Worm (Caenorhabditis elegans) whole organism, late embryonic: ENCODE results near the gene dhrr-1.
"Not testable (repeated sequence)": the region's sequence is repeated elsewhere in the genome, so short reads cannot be mapped to it uniquely, and the experiment has no call there.

Source experiments
- C08G9.2 ChIP-seq: sonication (generic microtip); optimal IDR thresholded peaks from 2 replicates; lab custom pipeline; 2016; ENCODE audit warnings: mild to moderate bottlenecking, missing genetic modification characterization, moderate library complexity, missing compliant biosample characterization
- F13H6.1 ChIP-seq: sonication (generic microtip); optimal IDR thresholded peaks from 2 replicates; lab custom pipeline; 2016; ENCODE audit warnings: missing genetic modification characterization, missing compliant biosample characterization
- K09A11.1 ChIP-seq: sonication (generic microtip); optimal IDR thresholded peaks from 2 replicates; lab custom pipeline; 2017; ENCODE audit warnings: antibody characterized with exemption, mild to moderate bottlenecking, missing genetic modification characterization, missing compliant biosample characterization; ENCODE audit not compliant: insufficient read depth
- T23F11.4 ChIP-seq: fragments of 200-800 bp; sonication (Bioruptor generic); optimal IDR thresholded peaks from 2 replicates; lab custom pipeline; 2018; ENCODE audit warnings: mild to moderate bottlenecking, missing genetic modification characterization, missing compliant biosample characterization
- Y22D7AL.16 ChIP-seq: sonication (generic microtip); optimal IDR thresholded peaks from 2 replicates; lab custom pipeline; 2016; ENCODE audit warnings: missing genetic modification characterization, missing compliant biosample characterization
- ahr-1 ChIP-seq: sonication (generic microtip); optimal IDR thresholded peaks from 2 replicates; lab custom pipeline; 2016; ENCODE audit warnings: missing genetic modification characterization, missing compliant biosample characterization
- ama-1 ChIP-seq: fragments of 150-350 bp; optimal IDR thresholded peaks from 2 replicates; lab custom pipeline; 2014
- ceh-18 ChIP-seq: sonication (generic microtip); optimal IDR thresholded peaks from 2 replicates; lab custom pipeline; 2016; ENCODE audit warnings: missing genetic modification characterization, missing compliant biosample characterization
- ceh-19 ChIP-seq: fragments of 200-800 bp; sonication (Bioruptor generic); optimal IDR thresholded peaks from 2 replicates; lab custom pipeline; 2018; ENCODE audit warnings: mild to moderate bottlenecking, missing genetic modification characterization, missing compliant biosample characterization
- ceh-2 ChIP-seq: sonication (generic microtip); optimal IDR thresholded peaks from 2 replicates; lab custom pipeline; 2016; ENCODE audit warnings: missing genotype, missing genetic modification characterization, missing compliant biosample characterization
- ceh-30 ChIP-seq: fragments of 150-350 bp; optimal IDR thresholded peaks from 2 replicates; lab custom pipeline; 2014; ENCODE audit warnings: missing biosample characterization, missing genetic modification characterization
- ceh-34 ChIP-seq: sonication (generic microtip); optimal IDR thresholded peaks from 2 replicates; lab custom pipeline; 2016; ENCODE audit warnings: mild to moderate bottlenecking, missing genetic modification characterization, missing compliant biosample characterization
- ceh-45 ChIP-seq: fragments of 200-800 bp; sonication (Bioruptor generic); IDR thresholded peaks from 2 replicates; pipeline ENCODE4 v1.3.6; 2022; ENCODE audit warnings: missing genetic modification reagents, missing genetic modification characterization, missing compliant biosample characterization
- ceh-48 ChIP-seq: sonication (generic microtip); optimal IDR thresholded peaks from 2 replicates; lab custom pipeline; 2016; ENCODE audit warnings: missing genetic modification characterization, inconsistent platforms, missing compliant biosample characterization
- dve-1 ChIP-seq: sonication (generic microtip); optimal IDR thresholded peaks from 2 replicates; lab custom pipeline; 2017; ENCODE audit warnings: antibody characterized with exemption, mild to moderate bottlenecking, missing genetic modification characterization, missing compliant biosample characterization
- elt-2 ChIP-seq: sonication (generic microtip); optimal IDR thresholded peaks from 2 replicates; lab custom pipeline; 2016; ENCODE audit warnings: missing genetic modification reagents, missing genetic modification characterization, missing compliant biosample characterization
- ets-4 ChIP-seq: sonication (generic microtip); optimal IDR thresholded peaks from 2 replicates; lab custom pipeline; 2016; ENCODE audit warnings: missing genetic modification characterization, missing compliant biosample characterization
- eyg-1 ChIP-seq: sonication (generic microtip); optimal IDR thresholded peaks from 2 replicates; lab custom pipeline; 2016; ENCODE audit warnings: missing genotype, missing genetic modification characterization, missing compliant biosample characterization
- fkh-10 ChIP-seq: fragments of 150-350 bp; optimal IDR thresholded peaks from 2 replicates; lab custom pipeline; 2014; ENCODE audit warnings: missing biosample characterization, missing genetic modification reagents, missing genetic modification characterization
- fkh-6 ChIP-seq: sonication (generic microtip); optimal IDR thresholded peaks from 2 replicates; lab custom pipeline; 2016; ENCODE audit warnings: missing genetic modification characterization, missing compliant biosample characterization
- lim-6 ChIP-seq: sonication (generic microtip); optimal IDR thresholded peaks from 2 replicates; lab custom pipeline; 2016; ENCODE audit warnings: missing genetic modification characterization, missing compliant biosample characterization
- nhr-232 ChIP-seq: sonication (generic microtip); optimal IDR thresholded peaks from 2 replicates; lab custom pipeline; 2016; ENCODE audit warnings: missing genetic modification characterization, missing compliant biosample characterization
- pat-9 ChIP-seq: fragments of 200-800 bp; sonication (Bioruptor generic); optimal IDR thresholded peaks from 2 replicates; lab custom pipeline; 2018; ENCODE audit warnings: mild to moderate bottlenecking, missing genetic modification characterization, moderate library complexity, missing compliant biosample characterization
- pax-1 ChIP-seq: fragments of 150-350 bp; optimal IDR thresholded peaks from 2 replicates; lab custom pipeline; 2014; ENCODE audit warnings: missing biosample characterization, missing genetic modification characterization
- pha-2 ChIP-seq: sonication (generic microtip); optimal IDR thresholded peaks from 2 replicates; lab custom pipeline; 2017; ENCODE audit warnings: mild to moderate bottlenecking, missing genetic modification characterization, missing compliant biosample characterization
- pqm-1 ChIP-seq: sonication (generic microtip); optimal IDR thresholded peaks from 2 replicates; lab custom pipeline; 2016; ENCODE audit warnings: missing genetic modification characterization, missing compliant biosample characterization
- pros-1 ChIP-seq: fragments of 150-350 bp; optimal IDR thresholded peaks from 2 replicates; lab custom pipeline; 2014; ENCODE audit warnings: missing biosample characterization, missing genetic modification reagents, missing genetic modification characterization
- ref-2 ChIP-seq: sonication (generic microtip); optimal IDR thresholded peaks from 2 replicates; lab custom pipeline; 2016; ENCODE audit warnings: missing genetic modification characterization, missing compliant biosample characterization
- syd-9 ChIP-seq: sonication (generic microtip); optimal IDR thresholded peaks from 2 replicates; lab custom pipeline; 2016; ENCODE audit warnings: mild to moderate bottlenecking, missing genetic modification characterization, moderate library complexity, missing compliant biosample characterization
- tbx-2 ChIP-seq: sonication (generic microtip); optimal IDR thresholded peaks from 2 replicates; lab custom pipeline; 2016; ENCODE audit warnings: missing genetic modification characterization, missing compliant biosample characterization
- unc-3 ChIP-seq, 2 experiments: fragments of 200-800 bp in 1 of 2; sonication (Bioruptor generic) in 1 of 2; sonication (generic microtip) in 1 of 2; conservative IDR thresholded peaks in 1 of 2; optimal IDR thresholded peaks in 1 of 2; 2 replicates each; pipeline versions ENCODE4 v1.3.6 to Lab custom; 2016 to 2022; ENCODE audit warnings: missing compliant biosample characterization in 2 of 2, missing genetic modification characterization in 2 of 2, missing genetic modification reagents in 1 of 2
- unc-42 ChIP-seq: sonication (generic microtip); optimal IDR thresholded peaks from 2 replicates; lab custom pipeline; 2016; ENCODE audit warnings: missing genotype, missing genetic modification characterization, missing compliant biosample characterization
- unc-55 ChIP-seq: sonication (generic microtip); optimal IDR thresholded peaks from 2 replicates; lab custom pipeline; 2017; ENCODE audit warnings: missing biosample characterization, missing genetic modification reagents, missing genetic modification characterization
- unc-86 ChIP-seq: sonication (generic microtip); optimal IDR thresholded peaks from 2 replicates; lab custom pipeline; 2016; ENCODE audit warnings: missing genetic modification characterization, missing compliant biosample characterization
- zip-5 ChIP-seq: sonication (generic microtip); optimal IDR thresholded peaks from 2 replicates; lab custom pipeline; 2016; ENCODE audit warnings: missing genetic modification characterization, missing compliant biosample characterization
- ztf-16 ChIP-seq: sonication (generic microtip); optimal IDR thresholded peaks from 2 replicates; lab custom pipeline; 2017; ENCODE audit warnings: missing genetic modification characterization, missing compliant biosample characterization

Gene dhrr-1

ce11 chrIII:8985965-8986364 is 41.5 kb downstream of the dhrr-1 start:
- TF ChIP-seq Y22D7AL.16 (no peak), tbx-2 (tag; lab: Kevin White, UChicago) (no peak), zip-5 (no peak), ceh-2 (no peak), ceh-30 (tag; lab: Kevin White, UChicago) (no peak), syd-9 (tag; lab: Kevin White, UChicago) (no peak), pros-1 (no peak), ztf-16 (tag; lab: Kevin White, UChicago) (no peak), ceh-18 (tag; lab: Kevin White, UChicago) (no peak), dve-1 (no peak), ets-4 (no peak), lim-6 (no peak), pat-9 (tag; lab: Kevin White, UChicago) (no peak), eyg-1 (tag; lab: Kevin White, UChicago) (no peak), unc-42 (no peak), F13H6.1 (no peak), fkh-10 (GFP tag; lab: Kevin White, UChicago) (no peak), K09A11.1 (tag; lab: Kevin White, UChicago) (no peak), fkh-6 (tag; lab: Kevin White, UChicago) (no peak)

ce11 chrIII:8986872-8987271 is 42.4 kb downstream of the dhrr-1 start:
- TF ChIP-seq ceh-34 (tag; lab: Kevin White, UChicago), result peak; percentile 25
- no peak for TF ChIP-seq syd-9 (tag; lab: Kevin White, UChicago)
- peak; percentile 32 for TF ChIP-seq elt-2 (tag; lab: Kevin White, UChicago)

ce11 chrIII:8988061-8988460 is 43.6 kb downstream of the dhrr-1 start:
- TF ChIP-seq fkh-10 (GFP tag; lab: Kevin White, UChicago) (no peak), nhr-232 (tag; lab: Kevin White, UChicago) (no peak), ceh-19 (GFP tag; lab: Kevin White, UChicago) (no peak), pqm-1 (tag; lab: Kevin White, UChicago) (no peak), ceh-34 (tag; lab: Kevin White, UChicago) (no peak), ceh-45 (GFP tag; lab: Robert Waterston, UW) (no peak), ama-1 (lab: Kevin White, UChicago) (no peak), unc-3 (GFP tag; conservative IDR thresholded peaks at IDR 0.05; lab: Robert Waterston, UW) (no peak), unc-3 (tag; optimal IDR thresholded peaks at IDR 0.05; lab: Kevin White, UChicago) (no peak)
- TF ChIP-seq, all 69 proteins: peak for 0

- no peak for TF ChIP-seq unc-55
- TF ChIP-seq ceh-48 (tag; lab: Kevin White, UChicago), result no peak
- TF ChIP-seq syd-9 (tag; lab: Kevin White, UChicago), result no peak
- no peak for TF ChIP-seq pax-1 (tag; lab: Kevin White, UChicago)
- no peak for TF ChIP-seq ref-2 (tag; lab: Kevin White, UChicago)
- no peak for TF ChIP-seq ahr-1 (tag; lab: Kevin White, UChicago)
- TF ChIP-seq T23F11.4 (GFP tag; lab: Kevin White, UChicago), result no peak
- TF ChIP-seq K09A11.1 (tag; lab: Kevin White, UChicago), result no peak
- TF ChIP-seq dve-1, result no peak
These were observed 44.1 kb downstream of the dhrr-1 start for ce11 chrIII:8988544-8988943.

- not testable (repeated sequence) for TF ChIP-seq C08G9.2, pha-2, unc-86 (tag; lab: Kevin White, UChicago)
These were observed 45.3 kb downstream of the dhrr-1 start, which contains the start of gene R08D7.7 for ce11 chrIII:8989752-8990151. Gene R08D7.7, plus strand, starts transcription at chrIII:8990052.
